Worm (Caenorhabditis elegans) whole organism, L3 larva: ENCODE data around the gene F19C7.3.

Experiments
- elt-3 ChIP-seq, 3 experiments: fragments of 150-350 bp in 1 of 3; sonication (generic microtip) in 2 of 3; optimal IDR thresholded peaks; 2 replicates in 2 of 3; 4 replicates in 1 of 3; lab custom pipeline; 2014 to 2017; ENCODE audit warnings: missing biosample characterization in 3 of 3, missing genetic modification characterization in 3 of 3
- hmg-11 ChIP-seq: sonication (generic microtip); optimal IDR thresholded peaks from 2 replicates; lab custom pipeline; 2016; ENCODE audit warnings: missing genetic modification characterization, missing compliant biosample characterization
- nhr-28 ChIP-seq: fragments of 150-350 bp; optimal IDR thresholded peaks from 2 replicates; lab custom pipeline; 2014; ENCODE audit warnings: missing biosample characterization, missing genetic modification characterization
- skn-1 ChIP-seq: fragments of 150-350 bp; optimal IDR thresholded peaks from 2 replicates; lab custom pipeline; 2014; ENCODE audit warnings: missing biosample characterization, missing genetic modification characterization
- unc-39 ChIP-seq: sonication (generic microtip); optimal IDR thresholded peaks from 4 replicates; lab custom pipeline; 2017; ENCODE audit warnings: missing biosample characterization, missing genetic modification characterization

DNA sequence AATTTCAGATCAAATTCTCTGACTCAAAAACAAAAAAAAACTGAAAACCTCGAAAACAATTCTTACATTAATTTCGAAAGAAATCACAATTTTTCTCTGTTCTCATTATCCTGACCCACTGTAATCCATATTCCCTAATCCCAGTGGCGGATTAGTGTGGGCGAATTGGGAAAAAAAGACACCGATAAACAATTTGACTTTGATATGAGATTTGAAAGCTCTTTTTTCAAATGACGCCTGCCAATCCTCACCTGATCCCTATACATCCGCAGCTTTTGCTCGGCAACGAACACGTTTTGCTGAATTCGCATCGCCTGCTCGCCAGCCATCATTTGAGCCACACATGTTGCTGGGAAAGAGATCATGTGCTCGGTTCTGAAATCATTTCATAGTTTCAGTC is 14.8 kb downstream of the F19C7.3 start:
- no peak for TF ChIP-seq elt-3 (tag; optimal IDR thresholded peaks at IDR 0.05; lab: Kevin White, UChicago)
- TF ChIP-seq hmg-11: no peak
- TF ChIP-seq nhr-28 (tag; lab: Kevin White, UChicago): no peak
- no peak for TF ChIP-seq skn-1 (tag; lab: Kevin White, UChicago)
- no peak for TF ChIP-seq unc-39
